Fruit fly (Drosophila melanogaster) whole organism, prepupa: Measurements from ENCODE around the gene Reg-2.

Experiments
- Blimp-1 ChIP-seq: fragments of 200-800 bp; sonication (Bioruptor generic); optimal IDR thresholded peaks from 3 replicates; lab custom pipeline; 2017; ENCODE audit warnings: missing biosample characterization, missing genetic modification characterization, mild to moderate bottlenecking, moderate library complexity, missing genetic modification reagents
- CG10669 ChIP-seq: fragments of 200-800 bp; sonication (Bioruptor generic); optimal IDR thresholded peaks from 3 replicates; lab custom pipeline; 2018; ENCODE audit warnings: missing biosample characterization, mild to moderate bottlenecking, missing genetic modification characterization, moderate library complexity
- CG11294 ChIP-seq: fragments of 200-800 bp; sonication (Bioruptor generic); IDR thresholded peaks from 2 replicates; pipeline ENCODE4 v1.3.6; 2022; ENCODE audit warnings: missing biosample characterization, missing genetic modification characterization
- CG15336 ChIP-seq: fragments of 200-800 bp; sonication (Bioruptor generic); IDR thresholded peaks from 2 replicates; pipeline ENCODE4 v1.3.6; 2022; ENCODE audit warnings: missing biosample characterization, missing genetic modification characterization
- CG1621 ChIP-seq: fragments of 200-800 bp; sonication (Bioruptor generic); optimal IDR thresholded peaks from 3 replicates; lab custom pipeline; 2018; ENCODE audit warnings: missing biosample characterization, mild to moderate bottlenecking, missing genetic modification characterization
- CG16779 ChIP-seq: fragments of 200-800 bp; sonication (Bioruptor generic); optimal IDR thresholded peaks from 3 replicates; lab custom pipeline; 2017; ENCODE audit warnings: missing biosample characterization, mild to moderate bottlenecking, missing genetic modification characterization
- CG3032 ChIP-seq: fragments of 200-800 bp; optimal IDR thresholded peaks from 2 replicates; lab custom pipeline; 2019; ENCODE audit warnings: missing biosample characterization, mild to moderate bottlenecking, missing genetic modification characterization, moderate library complexity
- CG31627 ChIP-seq: fragments of 200-800 bp; sonication (Bioruptor generic); optimal IDR thresholded peaks from 3 replicates; lab custom pipeline; 2016; ENCODE audit warnings: missing biosample characterization, missing genetic modification characterization
- CG34406 ChIP-seq: fragments of 200-800 bp; sonication (Bioruptor generic); optimal IDR thresholded peaks from 3 replicates; lab custom pipeline; 2016; ENCODE audit warnings: missing biosample characterization, missing genetic modification characterization
- CG3919 ChIP-seq: fragments of 200-800 bp; sonication (Bioruptor generic); optimal IDR thresholded peaks from 3 replicates; lab custom pipeline; 2016; ENCODE audit warnings: missing biosample characterization, missing genetic modification characterization
- CG4318 ChIP-seq: fragments of 200-800 bp; sonication (Bioruptor generic); optimal IDR thresholded peaks from 3 replicates; lab custom pipeline; 2017; ENCODE audit warnings: missing biosample characterization, mild to moderate bottlenecking, missing genetic modification characterization
- CG6163 ChIP-seq: fragments of 200-800 bp; sonication (Bioruptor generic); IDR thresholded peaks from 3 replicates; pipeline ENCODE4 v1.3.6; 2022; ENCODE audit warnings: missing biosample characterization, missing genetic modification characterization
- CG6276 ChIP-seq: fragments of 200-800 bp; sonication (Bioruptor generic); optimal IDR thresholded peaks from 2 replicates; lab custom pipeline; 2017; ENCODE audit warnings: missing biosample characterization, mild to moderate bottlenecking, missing genetic modification characterization
- CG6792 ChIP-seq: fragments of 200-800 bp; sonication (Bioruptor generic); optimal IDR thresholded peaks from 3 replicates; lab custom pipeline; 2016; ENCODE audit warnings: missing biosample characterization, missing genetic modification characterization
- CG6808 ChIP-seq: fragments of 200-800 bp; sonication (Bioruptor generic); optimal IDR thresholded peaks from 3 replicates; lab custom pipeline; 2017; ENCODE audit warnings: missing biosample characterization, missing genetic modification characterization, mild to moderate bottlenecking, moderate library complexity, missing genetic modification reagents
- CG6854 ChIP-seq: fragments of 200-800 bp; sonication (Bioruptor generic); optimal IDR thresholded peaks from 2 replicates; lab custom pipeline; 2017; ENCODE audit warnings: missing biosample characterization, mild to moderate bottlenecking, missing genetic modification characterization
- CG7368 ChIP-seq: fragments of 200-800 bp; sonication (Bioruptor generic); optimal IDR thresholded peaks from 3 replicates; lab custom pipeline; 2016; ENCODE audit warnings: missing biosample characterization, missing genetic modification characterization
- CG8119 ChIP-seq: fragments of 200-800 bp; sonication (Bioruptor generic); IDR thresholded peaks from 3 replicates; pipeline ENCODE4 v1.3.6; 2022; ENCODE audit warnings: missing biosample characterization, missing genetic modification characterization
- CG8319 ChIP-seq: fragments of 200-800 bp; sonication (Bioruptor generic); optimal IDR thresholded peaks from 3 replicates; lab custom pipeline; 2016; ENCODE audit warnings: missing biosample characterization, missing genetic modification characterization
- CG8632 ChIP-seq: fragments of 200-800 bp; sonication (Bioruptor generic); optimal IDR thresholded peaks from 3 replicates; lab custom pipeline; 2016; ENCODE audit warnings: missing biosample characterization, missing genetic modification characterization
- Eip78C ChIP-seq: fragments of 200-800 bp; sonication (Bioruptor generic); peaks from one replicate; lab custom pipeline; 2016; ENCODE audit warnings: missing biosample characterization, missing genetic modification characterization
- Eip93F ChIP-seq: fragments of 200-800 bp; sonication (Bioruptor generic); optimal IDR thresholded peaks from 2 replicates; lab custom pipeline; 2016; ENCODE audit warnings: missing biosample characterization, mild to moderate bottlenecking, missing genetic modification characterization
- Ets21C ChIP-seq: fragments of 200-800 bp; sonication (Bioruptor generic); optimal IDR thresholded peaks from 3 replicates; lab custom pipeline; 2016; ENCODE audit warnings: missing biosample characterization, missing genetic modification characterization
- Gug ChIP-seq: fragments of 200-800 bp; sonication (Bioruptor generic); IDR thresholded peaks from 2 replicates; pipeline ENCODE4 v1.3.6; 2022; ENCODE audit warnings: missing biosample characterization, missing genetic modification characterization
- Hr38 ChIP-seq: sonication (Bioruptor generic); optimal IDR thresholded peaks from 2 replicates; lab custom pipeline; 2016; ENCODE audit warnings: missing biosample characterization, missing genetic modification characterization
- Hr39 ChIP-seq: fragments of 200-800 bp; sonication (Bioruptor generic); optimal IDR thresholded peaks from 2 replicates; lab custom pipeline; 2016; ENCODE audit warnings: missing biosample characterization, missing genetic modification characterization
- Hr4 ChIP-seq: fragments of 200-800 bp; sonication (Bioruptor generic); optimal IDR thresholded peaks from 3 replicates; lab custom pipeline; 2016; ENCODE audit warnings: missing biosample characterization, missing genetic modification characterization
- Lpt ChIP-seq: fragments of 200-800 bp; sonication (Bioruptor generic); optimal IDR thresholded peaks from 3 replicates; lab custom pipeline; 2016; ENCODE audit warnings: missing biosample characterization, missing genetic modification characterization
- OdsH ChIP-seq: fragments of 200-800 bp; sonication (Bioruptor generic); optimal IDR thresholded peaks from 3 replicates; lab custom pipeline; 2016; ENCODE audit warnings: missing biosample characterization, missing genetic modification characterization
- Smox ChIP-seq: fragments of 200-800 bp; sonication (Bioruptor generic); optimal IDR thresholded peaks from 3 replicates; lab custom pipeline; 2016; ENCODE audit warnings: missing biosample characterization, missing genetic modification characterization
- Sox102F ChIP-seq: fragments of 200-800 bp; sonication (Bioruptor generic); optimal IDR thresholded peaks from 2 replicates; lab custom pipeline; 2016; ENCODE audit warnings: missing biosample characterization, mild to moderate bottlenecking, missing genetic modification characterization
- Sox14 ChIP-seq: fragments of 200-800 bp; sonication (Bioruptor generic); optimal IDR thresholded peaks from 3 replicates; lab custom pipeline; 2016; ENCODE audit warnings: missing biosample characterization, missing genetic modification characterization
- Sox15 ChIP-seq: fragments of 200-800 bp; sonication (Bioruptor generic); optimal IDR thresholded peaks from 3 replicates; lab custom pipeline; 2016; ENCODE audit warnings: missing biosample characterization, missing genetic modification characterization
- achi ChIP-seq: fragments of 200-800 bp; sonication (Bioruptor generic); optimal IDR thresholded peaks from 3 replicates; lab custom pipeline; 2016; ENCODE audit warnings: missing biosample characterization, missing genetic modification characterization
- cyc ChIP-seq: fragments of 200-800 bp; sonication (Bioruptor generic); optimal IDR thresholded peaks from 3 replicates; lab custom pipeline; 2016; ENCODE audit warnings: missing biosample characterization, missing genetic modification characterization
- dsx ChIP-seq: fragments of 200-800 bp; optimal IDR thresholded peaks from 3 replicates; lab custom pipeline; 2019; ENCODE audit warnings: missing biosample characterization, mild to moderate bottlenecking, missing genetic modification characterization, moderate library complexity; ENCODE audit not compliant: poor library complexity, severe bottlenecking
- eg ChIP-seq: fragments of 200-800 bp; sonication (Bioruptor generic); IDR thresholded peaks from 3 replicates; pipeline ENCODE4 v1.3.6; 2022; ENCODE audit warnings: missing biosample characterization, missing genetic modification characterization
- esn ChIP-seq: fragments of 200-800 bp; sonication (Bioruptor generic); optimal IDR thresholded peaks from 2 replicates; lab custom pipeline; 2016; ENCODE audit warnings: missing biosample characterization, mild to moderate bottlenecking, missing genetic modification characterization, moderate library complexity
- fd59A ChIP-seq: fragments of 200-800 bp; sonication (Bioruptor generic); optimal IDR thresholded peaks from 2 replicates; lab custom pipeline; 2017; ENCODE audit warnings: missing biosample characterization, mild to moderate bottlenecking, missing genetic modification characterization, missing genetic modification reagents
- fd85E ChIP-seq: fragments of 200-800 bp; sonication (Bioruptor generic); optimal IDR thresholded peaks from 3 replicates; lab custom pipeline; 2016; ENCODE audit warnings: missing biosample characterization, missing genetic modification characterization
- fkh ChIP-seq: fragments of 200-800 bp; sonication (Bioruptor generic); optimal IDR thresholded peaks from 3 replicates; lab custom pipeline; 2017; ENCODE audit warnings: missing biosample characterization, mild to moderate bottlenecking, missing genetic modification characterization, moderate library complexity
- lz ChIP-seq: fragments of 200-800 bp; sonication (Bioruptor generic); optimal IDR thresholded peaks from 3 replicates; lab custom pipeline; 2016; ENCODE audit warnings: missing biosample characterization, missing genetic modification characterization
- pdm3 ChIP-seq: fragments of 200-800 bp; sonication (Bioruptor generic); optimal IDR thresholded peaks from 3 replicates; lab custom pipeline; 2016; ENCODE audit warnings: missing biosample characterization, missing genetic modification characterization
- salr ChIP-seq, 2 experiments: fragments of 200-800 bp; sonication (Bioruptor generic); optimal IDR thresholded peaks; 3 replicates each; lab custom pipeline; 2016 to 2018; ENCODE audit warnings: missing biosample characterization in 2 of 2, missing genetic modification characterization in 2 of 2, mild to moderate bottlenecking in 1 of 2
- spab ChIP-seq: fragments of 200-800 bp; sonication (Bioruptor generic); optimal IDR thresholded peaks from 2 replicates; lab custom pipeline; 2017; ENCODE audit warnings: missing biosample characterization, mild to moderate bottlenecking, missing genetic modification characterization, missing genetic modification reagents
- svp ChIP-seq: fragments of 200-800 bp; sonication (Bioruptor generic); peaks from one replicate; lab custom pipeline; 2016; ENCODE audit warnings: missing biosample characterization, missing genetic modification characterization
- vri ChIP-seq: fragments of 200-800 bp; sonication (Bioruptor generic); optimal IDR thresholded peaks from 3 replicates; lab custom pipeline; 2016; ENCODE audit warnings: missing biosample characterization, mild to moderate bottlenecking, missing genetic modification characterization

Reg-2 gene

DNA sequence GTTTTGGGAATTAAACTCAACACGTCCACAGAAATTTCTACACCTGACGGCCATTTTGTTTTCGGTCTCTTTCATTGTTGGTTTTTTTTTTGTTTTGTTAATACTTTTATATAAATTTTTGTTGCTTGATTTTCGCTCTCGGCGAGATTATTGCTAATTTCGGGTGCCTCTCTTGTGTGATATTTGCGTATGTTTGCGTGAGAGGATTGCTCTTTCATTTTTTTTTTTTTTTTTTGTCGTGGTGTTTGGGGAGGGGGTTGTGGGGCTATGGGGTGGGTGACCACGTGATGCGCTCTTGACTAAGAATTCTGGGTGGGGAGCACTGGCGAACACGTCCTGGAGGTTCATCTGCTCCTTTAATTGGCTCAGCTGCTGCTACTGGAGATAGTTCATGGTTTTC lies 19.5 kb upstream of the Reg-2 start (continued):
- TF ChIP-seq CG6808 (GFP tag; lab: Kevin White, UChicago) = no peak
- TF ChIP-seq CG8319 (GFP tag; lab: Kevin White, UChicago) = no peak
- TF ChIP-seq Sox14 = no peak
- TF ChIP-seq CG8632 (GFP tag; lab: Kevin White, UChicago) = no peak
- TF ChIP-seq Eip78C (GFP tag; lab: Kevin White, UChicago) = no peak
- TF ChIP-seq CG6276 = peak; percentile 20
- no peak for TF ChIP-seq achi
- no peak for TF ChIP-seq cyc
- no peak for TF ChIP-seq lz
- TF ChIP-seq Gug (GFP tag; lab: Robert Waterston, UW) = 0 out of 2 replicates have a peak, but pooled peaks have one; percentile 14
- peak; percentile 53 for TF ChIP-seq fkh

DNA sequence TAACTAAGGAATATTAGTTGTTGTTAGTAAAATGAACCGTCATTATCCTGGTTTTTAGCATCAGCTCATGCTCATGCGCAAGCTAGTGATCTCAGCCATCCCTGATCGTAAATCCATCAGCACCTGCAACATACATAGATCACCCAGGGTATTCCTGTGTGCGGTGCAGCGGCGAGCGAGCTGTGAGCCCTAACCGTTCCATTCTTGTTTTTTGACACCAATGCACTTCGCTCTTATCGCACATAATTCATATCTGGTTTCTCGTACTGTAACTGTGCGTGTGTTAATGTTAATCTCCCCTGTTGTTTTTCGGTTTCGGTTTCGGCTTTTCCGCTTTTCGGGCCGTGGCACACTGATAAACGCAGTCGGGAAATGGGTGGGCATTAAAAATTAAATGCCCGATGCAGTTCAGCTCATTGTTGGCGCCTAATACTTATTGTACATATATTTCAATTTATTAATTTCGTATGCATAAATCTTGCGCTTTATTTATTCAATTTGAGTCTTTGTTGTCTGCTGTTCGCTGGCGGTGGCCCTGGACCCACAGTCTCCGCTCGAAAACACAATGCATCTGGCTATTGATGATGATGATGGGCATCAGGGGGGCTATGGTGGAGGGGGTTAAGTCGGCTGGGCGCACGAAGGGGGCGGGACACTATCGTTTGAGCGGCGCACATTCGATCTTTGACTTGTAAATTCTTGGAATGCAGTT lies 18.0 kb upstream of the Reg-2 start:
- no peak for TF ChIP-seq CG8119
- peak; percentile 74 for TF ChIP-seq svp (GFP tag; lab: Kevin White, UChicago)
- no peak for TF ChIP-seq fd85E (GFP tag; lab: Kevin White, UChicago)
- TF ChIP-seq fkh = peak; percentile 26
- no peak for TF ChIP-seq Hr4 (GFP tag; lab: Kevin White, UChicago)
- no peak for TF ChIP-seq CG8632 (GFP tag; lab: Kevin White, UChicago)
- TF ChIP-seq CG15336 (GFP tag; lab: Robert Waterston, UW) = no peak
- TF ChIP-seq CG6808 (GFP tag; lab: Kevin White, UChicago) = no peak
- TF ChIP-seq Hr39 (GFP tag; lab: Kevin White, UChicago) = no peak

DNA sequence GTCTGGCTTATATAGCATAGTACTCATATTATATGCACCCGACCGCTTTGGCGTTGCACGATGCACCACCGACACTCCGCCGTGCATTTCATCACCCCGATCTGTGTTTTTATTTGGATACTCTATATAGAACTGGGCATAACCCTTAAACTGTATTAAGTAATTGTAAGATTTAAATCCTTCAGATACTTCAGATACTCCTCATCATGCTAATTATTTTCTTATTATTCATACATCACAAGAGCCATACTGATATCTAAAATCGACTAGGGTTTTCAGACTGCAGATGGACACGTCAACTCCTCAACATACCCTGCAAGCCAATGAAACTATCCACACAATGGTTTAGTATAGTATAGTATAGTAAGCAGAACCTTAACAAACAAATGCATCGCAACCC lies 17.2 kb upstream of the Reg-2 start:
- peak; percentile 32 for TF ChIP-seq CG34406 (GFP tag; lab: Kevin White, UChicago)
- no peak for TF ChIP-seq CG8319 (GFP tag; lab: Kevin White, UChicago)
- TF ChIP-seq CG3919 (GFP tag; lab: Kevin White, UChicago) = peak; percentile 11
- TF ChIP-seq CG4318 (GFP tag; lab: Kevin White, UChicago) = no peak
- TF ChIP-seq Sox102F (GFP tag; lab: Kevin White, UChicago) = no peak
- TF ChIP-seq Lpt = no peak
- TF ChIP-seq CG6792 (GFP tag; lab: Kevin White, UChicago) = no peak
- TF ChIP-seq esn (GFP tag; lab: Kevin White, UChicago) = peak; percentile 39
- TF ChIP-seq CG3032 = peak; percentile 36
- no peak for TF ChIP-seq Hr38 (GFP tag; lab: Kevin White, UChicago)
- TF ChIP-seq Ets21C (GFP tag; lab: Kevin White, UChicago) = no peak
- peak; percentile 10 for TF ChIP-seq cyc
- TF ChIP-seq svp (GFP tag; lab: Kevin White, UChicago) = peak; percentile 49
- peak in 1 of 2 experiments; percentile 2 for TF ChIP-seq salr (GFP tag; optimal IDR thresholded peaks at IDR 0.05; lab: Kevin White, UChicago)
- TF ChIP-seq CG10669 (GFP tag; lab: Kevin White, UChicago) = peak; percentile 1
- TF ChIP-seq CG7368 = no peak
- no peak for TF ChIP-seq Eip93F (GFP tag; lab: Kevin White, UChicago)
- TF ChIP-seq CG16779 (tag; lab: Kevin White, UChicago) = no peak
- TF ChIP-seq fd59A (GFP tag; lab: Kevin White, UChicago) = peak; percentile 7
- peak; percentile 31 for TF ChIP-seq pdm3 (GFP tag; lab: Kevin White, UChicago)
- peak; percentile 63 for TF ChIP-seq CG11294 (GFP tag; lab: Robert Waterston, UW)
- no peak for TF ChIP-seq Smox
- peak; percentile 63; the same call in 2 of the 3 replicates for TF ChIP-seq CG6163 (GFP tag; lab: Robert Waterston, UW)
- no peak for TF ChIP-seq CG31627 (GFP tag; lab: Kevin White, UChicago)
- TF ChIP-seq dsx (GFP tag; lab: Kevin White, UChicago) = no peak
- TF ChIP-seq CG1621 (tag; lab: Kevin White, UChicago) = peak; percentile 24
- peak; percentile 45 for TF ChIP-seq spab (GFP tag; lab: Kevin White, UChicago)
- TF ChIP-seq eg (GFP tag; lab: Robert Waterston, UW) = peak; percentile 76
- no peak for TF ChIP-seq CG8632 (GFP tag; lab: Kevin White, UChicago)
- TF ChIP-seq OdsH (GFP tag; lab: Kevin White, UChicago) = peak; percentile 11
- TF ChIP-seq Blimp-1 (GFP tag; lab: Kevin White, UChicago) = no peak
- no peak for TF ChIP-seq CG6854 (GFP tag; lab: Kevin White, UChicago)
- TF ChIP-seq Sox15 (GFP tag; lab: Kevin White, UChicago) = no peak
- no peak for TF ChIP-seq vri (GFP tag; lab: Kevin White, UChicago)
- no peak for TF ChIP-seq CG8119
- peak; percentile 64 for TF ChIP-seq Gug (GFP tag; lab: Robert Waterston, UW)
